Worm (Caenorhabditis elegans) whole organism, L4/young adult: Measurements from ENCODE around the gene gars-1.
"Not testable (repeated sequence)": the region's sequence is repeated elsewhere in the genome, so short reads cannot be mapped to it uniquely, and the experiment has no call there.

Experiments used
- dao-5 ChIP-seq: sonication (generic microtip); optimal IDR thresholded peaks from 2 replicates; lab custom pipeline; 2016; ENCODE audit warnings: missing genotype, missing genetic modification characterization, moderate library complexity, missing compliant biosample characterization
- him-1 ChIP-seq: sonication (generic microtip); optimal IDR thresholded peaks from 2 replicates; lab custom pipeline; 2016; ENCODE audit warnings: missing genotype, missing genetic modification reagents, missing genetic modification characterization, missing compliant biosample characterization

DNA sequence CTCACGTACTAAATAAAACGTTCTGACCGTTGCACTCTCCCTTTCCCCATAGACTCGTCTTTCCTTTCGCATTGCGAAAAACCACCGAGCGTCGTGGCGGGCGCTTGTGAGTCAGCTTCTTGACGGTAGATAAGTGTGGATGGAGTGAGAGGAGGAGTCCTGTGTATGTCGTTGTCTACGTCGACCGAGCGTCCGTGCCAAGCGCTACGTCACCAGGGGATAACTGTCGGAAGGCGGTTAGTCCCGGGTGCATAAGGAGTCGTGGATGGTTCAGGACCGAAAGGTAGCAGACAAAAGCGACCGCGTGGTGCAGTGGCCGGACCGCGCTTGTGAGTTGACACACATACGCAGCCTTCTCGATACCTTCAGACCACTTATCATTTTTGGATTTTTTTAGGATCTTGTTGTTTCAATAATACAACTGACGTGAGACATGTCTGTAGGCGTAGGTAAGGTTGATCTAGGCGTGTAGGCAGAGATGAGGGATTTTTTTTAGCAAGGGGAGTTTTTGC lies 47.8 kb upstream of the gars-1 start:
- TF ChIP-seq him-1 (tag; lab: Kevin White, UChicago): not testable (repeated sequence)
- TF ChIP-seq dao-5 (tag; lab: Kevin White, UChicago): peak; percentile 81
